Fruit fly (Drosophila melanogaster) whole organism, embryonic: Measurements from ENCODE around the gene CG4041.
A peak's percentile ranks its signal among the peaks of the same experiment; 100 is the strongest.

Source experiments
- Adf1 ChIP-seq: fragments of 200-800 bp; sonication (Bioruptor generic); IDR thresholded peaks from 2 replicates; pipeline ENCODE4 v1.3.6; 2022; ENCODE audit warnings: missing biosample characterization, missing genetic modification characterization
- B-H1 ChIP-seq: fragments of 200-800 bp; sonication (Bioruptor generic); IDR thresholded peaks from 3 replicates; pipeline ENCODE4 v1.3.6; 2022; ENCODE audit warnings: missing biosample characterization, missing genetic modification characterization
- B-H2 ChIP-seq: fragments of 200-800 bp; sonication (Bioruptor generic); optimal IDR thresholded peaks from 2 replicates; lab custom pipeline; 2018; ENCODE audit warnings: missing biosample characterization, mild to moderate bottlenecking, missing genetic modification characterization
- CG10321 ChIP-seq: fragments of 200-800 bp; sonication (Bioruptor generic); IDR thresholded peaks from 2 replicates; pipeline ENCODE4 v1.3.6; 2022; ENCODE audit warnings: missing biosample characterization, missing genetic modification characterization
- CG11398 ChIP-seq: fragments of 200-800 bp; sonication (Bioruptor generic); optimal IDR thresholded peaks from 2 replicates; lab custom pipeline; 2016; ENCODE audit warnings: missing biosample characterization, missing genetic modification characterization
- CG11504 ChIP-seq: fragments of 200-800 bp; sonication (Bioruptor generic); optimal IDR thresholded peaks from 3 replicates; lab custom pipeline; 2019; ENCODE audit warnings: missing biosample characterization, mild to moderate bottlenecking, missing genetic modification characterization, moderate library complexity
- CG12942 ChIP-seq: fragments of 200-800 bp; sonication (Bioruptor generic); optimal IDR thresholded peaks from 3 replicates; lab custom pipeline; 2016; ENCODE audit warnings: missing biosample characterization, missing genetic modification characterization
- CG13424 ChIP-seq: fragments of 200-800 bp; sonication (Bioruptor generic); optimal IDR thresholded peaks from 2 replicates; lab custom pipeline; 2019; ENCODE audit warnings: missing biosample characterization, mild to moderate bottlenecking, missing genetic modification characterization, moderate library complexity
- CG15601 ChIP-seq: fragments of 200-800 bp; sonication (Bioruptor generic); optimal IDR thresholded peaks from 3 replicates; lab custom pipeline; 2019; ENCODE audit warnings: missing biosample characterization, mild to moderate bottlenecking, missing genetic modification characterization, moderate library complexity
- CG1647 ChIP-seq: fragments of 200-800 bp; sonication (Bioruptor generic); optimal IDR thresholded peaks from 3 replicates; lab custom pipeline; 2016; ENCODE audit warnings: missing biosample characterization, missing genetic modification characterization
- CG17912 ChIP-seq: fragments of 200-800 bp; sonication (Bioruptor generic); optimal IDR thresholded peaks from 2 replicates; lab custom pipeline; 2018; ENCODE audit warnings: missing biosample characterization, mild to moderate bottlenecking, missing genetic modification characterization
- CG18764 ChIP-seq: fragments of 200-800 bp; sonication (Bioruptor generic); optimal IDR thresholded peaks from 3 replicates; lab custom pipeline; 2016; ENCODE audit warnings: missing biosample characterization, missing genetic modification characterization
- CG3847 ChIP-seq: fragments of 200-800 bp; sonication (Bioruptor generic); IDR thresholded peaks from 2 replicates; pipeline ENCODE4 v1.3.6; 2022; ENCODE audit warnings: missing biosample characterization, missing genetic modification characterization
- CG4282 ChIP-seq: fragments of 200-800 bp; sonication (Bioruptor generic); optimal IDR thresholded peaks from 2 replicates; lab custom pipeline; 2016; ENCODE audit warnings: missing biosample characterization, missing genetic modification characterization
- CG5245 ChIP-seq: fragments of 200-800 bp; sonication (Bioruptor generic); optimal IDR thresholded peaks from 3 replicates; lab custom pipeline; 2016; ENCODE audit warnings: missing biosample characterization, missing genetic modification characterization
- CG6654 ChIP-seq: fragments of 200-800 bp; sonication (Bioruptor generic); optimal IDR thresholded peaks from 2 replicates; lab custom pipeline; 2017; ENCODE audit warnings: missing biosample characterization, mild to moderate bottlenecking, missing genetic modification characterization
- CG6765 ChIP-seq: fragments of 200-800 bp; sonication (Bioruptor generic); optimal IDR thresholded peaks from 3 replicates; lab custom pipeline; 2017; ENCODE audit warnings: missing biosample characterization, mild to moderate bottlenecking, missing genetic modification characterization
- CG6791 ChIP-seq: fragments of 200-800 bp; sonication (Bioruptor generic); IDR thresholded peaks from 3 replicates; pipeline ENCODE4 v1.3.6; 2022; ENCODE audit warnings: missing biosample characterization, missing genetic modification characterization; ENCODE audit not compliant: partially characterized antibody
- CG7928 ChIP-seq: fragments of 200-800 bp; sonication (Bioruptor generic); optimal IDR thresholded peaks from 2 replicates; lab custom pipeline; 2017; ENCODE audit warnings: missing biosample characterization, mild to moderate bottlenecking, missing genetic modification characterization
- CG7987 ChIP-seq: fragments of 200-800 bp; sonication (Bioruptor generic); optimal IDR thresholded peaks from 2 replicates; lab custom pipeline; 2018; ENCODE audit warnings: missing biosample characterization, mild to moderate bottlenecking, missing genetic modification characterization, moderate library complexity
- CG8924 ChIP-seq: fragments of 200-800 bp; optimal IDR thresholded peaks from 3 replicates; lab custom pipeline; 2019; ENCODE audit warnings: missing biosample characterization, mild to moderate bottlenecking, missing genetic modification characterization, moderate library complexity
- HLH3B ChIP-seq: fragments of 200-800 bp; sonication (Bioruptor generic); IDR thresholded peaks from 2 replicates; pipeline ENCODE4 v1.3.6; 2022; ENCODE audit warnings: missing biosample characterization, missing genetic modification characterization
- Hr39 ChIP-seq: fragments of >200 bp; optimal IDR thresholded peaks from 2 replicates; lab custom pipeline; 2017
- Sry-β ChIP-seq: fragments of 200-800 bp; sonication (Bioruptor generic); optimal IDR thresholded peaks from 2 replicates; lab custom pipeline; 2018; ENCODE audit warnings: missing biosample characterization, mild to moderate bottlenecking, missing genetic modification characterization, moderate library complexity
- Stat92E ChIP-seq, 3 experiments: fragments of >200 bp in 2 of 3; fragments of 200-800 bp in 1 of 3; sonication (Bioruptor generic) in 1 of 3; optimal IDR thresholded peaks; 2 replicates each; lab custom pipeline; 2017 to 2019; ENCODE audit warnings: missing biosample characterization in 3 of 3, missing genetic modification characterization in 3 of 3, mild to moderate bottlenecking in 1 of 3, moderate library complexity in 1 of 3
- Xbp1 ChIP-seq: fragments of 200-800 bp; sonication (Bioruptor generic); optimal IDR thresholded peaks from 3 replicates; lab custom pipeline; 2016; ENCODE audit warnings: missing biosample characterization, mild to moderate bottlenecking, missing genetic modification characterization
- bigmax ChIP-seq: fragments of 200-800 bp; sonication (Bioruptor generic); optimal IDR thresholded peaks from 2 replicates; lab custom pipeline; 2018; ENCODE audit warnings: missing biosample characterization, mild to moderate bottlenecking, missing genetic modification characterization
- btn ChIP-seq: fragments of 200-800 bp; sonication (Bioruptor generic); optimal IDR thresholded peaks from 2 replicates; lab custom pipeline; 2016; ENCODE audit warnings: missing biosample characterization, missing genetic modification characterization
- cwo ChIP-seq: fragments of 200-800 bp; sonication (Bioruptor generic); optimal IDR thresholded peaks from 3 replicates; lab custom pipeline; 2017; ENCODE audit warnings: missing biosample characterization, missing genetic modification characterization, mild to moderate bottlenecking, moderate library complexity, missing genetic modification reagents
- dysf ChIP-seq: fragments of 200-800 bp; sonication (Bioruptor generic); IDR thresholded peaks from 3 replicates; pipeline ENCODE4 v1.3.6; 2022; ENCODE audit warnings: missing biosample characterization, missing genetic modification characterization
- emc ChIP-seq: fragments of 200-800 bp; sonication (Bioruptor generic); optimal IDR thresholded peaks from 2 replicates; lab custom pipeline; 2016; ENCODE audit warnings: missing biosample characterization, missing genetic modification characterization
- jing ChIP-seq: fragments of 200-800 bp; sonication (Bioruptor generic); optimal IDR thresholded peaks from 2 replicates; lab custom pipeline; 2018; ENCODE audit warnings: missing biosample characterization, mild to moderate bottlenecking, missing genetic modification characterization
- lbe ChIP-seq: fragments of 200-800 bp; sonication (Bioruptor generic); optimal IDR thresholded peaks from 2 replicates; lab custom pipeline; 2016; ENCODE audit warnings: missing biosample characterization, mild to moderate bottlenecking, missing genetic modification characterization
- mam ChIP-seq: fragments of 200-800 bp; sonication (Bioruptor generic); optimal IDR thresholded peaks from 3 replicates; lab custom pipeline; 2016; ENCODE audit warnings: missing biosample characterization, missing genetic modification characterization
- nom ChIP-seq: fragments of 200-800 bp; sonication (Bioruptor generic); optimal IDR thresholded peaks from 2 replicates; lab custom pipeline; 2017; ENCODE audit warnings: missing biosample characterization, missing genetic modification characterization, mild to moderate bottlenecking, moderate library complexity, missing genetic modification reagents
- prd ChIP-seq, 3 experiments: fragments of >200 bp in 2 of 3; fragments of 200-800 bp in 1 of 3; sonication (Bioruptor generic) in 1 of 3; optimal IDR thresholded peaks in 2 of 3; IDR thresholded peaks in 1 of 3; 2 replicates in 2 of 3; 3 replicates in 1 of 3; pipeline versions ENCODE4 v1.3.6 to Lab custom; 2017 to 2022; ENCODE audit warnings: missing biosample characterization in 1 of 3, missing genetic modification characterization in 1 of 3
- psq ChIP-seq: fragments of 200-800 bp; sonication (Bioruptor generic); optimal IDR thresholded peaks from 2 replicates; lab custom pipeline; 2017; ENCODE audit warnings: missing biosample characterization, missing genetic modification characterization
- sima ChIP-seq: fragments of 200-800 bp; sonication (Bioruptor generic); optimal IDR thresholded peaks from 2 replicates; lab custom pipeline; 2016; ENCODE audit warnings: missing biosample characterization, missing genetic modification characterization
- tap ChIP-seq: fragments of 200-800 bp; optimal IDR thresholded peaks from 3 replicates; lab custom pipeline; 2019; ENCODE audit warnings: missing biosample characterization, mild to moderate bottlenecking, missing genetic modification characterization, moderate library complexity
- tgo ChIP-seq: fragments of 200-800 bp; sonication (Bioruptor generic); IDR thresholded peaks from 3 replicates; pipeline ENCODE4 v1.3.6; 2022; ENCODE audit warnings: missing biosample characterization, missing genetic modification characterization
- twi ChIP-seq: fragments of 200-800 bp; optimal IDR thresholded peaks from 2 replicates; lab custom pipeline; 2019; ENCODE audit warnings: missing biosample characterization, mild to moderate bottlenecking, missing genetic modification characterization, moderate library complexity
- tx ChIP-seq: fragments of 200-800 bp; sonication (Bioruptor generic); optimal IDR thresholded peaks from 2 replicates; lab custom pipeline; 2016; ENCODE audit warnings: missing biosample characterization, missing genetic modification characterization
- vnd ChIP-seq: fragments of 200-800 bp; sonication (Bioruptor generic); IDR thresholded peaks from 3 replicates; pipeline ENCODE4 v1.3.6; 2022; ENCODE audit warnings: missing biosample characterization, missing genetic modification characterization; ENCODE audit not compliant: partially characterized antibody
- zen ChIP-seq: fragments of 200-800 bp; sonication (Bioruptor generic); optimal IDR thresholded peaks from 3 replicates; lab custom pipeline; 2018; ENCODE audit warnings: missing biosample characterization, mild to moderate bottlenecking, missing genetic modification characterization, moderate library complexity
- zfh1 ChIP-seq: fragments of 200-800 bp; sonication (Bioruptor generic); IDR thresholded peaks from 3 replicates; pipeline ENCODE4 v1.3.6; 2022; ENCODE audit warnings: missing biosample characterization, missing genetic modification characterization

Gene CG4041

DNA sequence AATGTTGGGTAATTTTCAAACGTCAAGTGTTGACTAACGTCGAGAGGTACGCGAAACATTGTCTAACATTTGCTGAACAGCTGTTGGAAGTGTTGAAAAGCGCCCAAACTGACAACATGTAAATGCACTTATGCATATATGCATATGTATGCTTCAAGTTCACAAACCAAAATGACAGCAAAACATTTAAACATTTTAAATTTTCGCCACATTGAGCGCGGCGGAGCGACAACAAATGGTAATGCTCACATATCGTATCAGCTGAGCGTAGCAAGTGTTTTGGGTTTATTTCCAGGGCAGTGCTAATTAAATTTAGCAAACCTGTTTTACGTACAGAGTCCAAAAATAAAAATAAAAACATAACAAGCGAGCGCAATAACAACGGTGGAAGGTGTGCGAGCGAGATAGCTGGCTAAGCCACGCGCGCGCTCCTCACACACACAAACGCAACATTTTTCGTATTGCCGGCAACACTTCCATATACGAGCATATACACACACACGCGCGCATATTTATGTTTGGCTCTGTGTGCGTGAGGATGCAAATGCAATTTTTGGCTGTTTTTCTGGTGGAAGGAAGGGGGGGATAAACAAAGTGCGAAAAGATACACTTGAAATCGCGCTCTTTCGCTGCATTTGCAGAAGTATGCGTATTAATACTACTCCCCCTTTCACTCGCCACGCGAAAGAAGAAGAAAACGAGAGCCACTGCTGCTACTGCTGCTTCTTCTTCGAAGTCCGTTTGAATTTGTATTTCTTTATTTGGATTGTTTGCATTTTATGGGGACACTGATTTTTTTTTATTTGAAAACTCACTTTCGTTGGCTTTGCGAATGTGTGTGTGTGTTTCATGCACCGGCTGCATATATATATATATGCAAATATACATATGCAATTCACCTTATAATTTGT lies 12.1 kb upstream of the CG4041 start (continued):
- TF ChIP-seq CG8924 (peak; percentile 42), lbe (GFP tag; lab: Kevin White, UChicago) (peak; percentile 68), CG11398 (peak; percentile 46)

DNA sequence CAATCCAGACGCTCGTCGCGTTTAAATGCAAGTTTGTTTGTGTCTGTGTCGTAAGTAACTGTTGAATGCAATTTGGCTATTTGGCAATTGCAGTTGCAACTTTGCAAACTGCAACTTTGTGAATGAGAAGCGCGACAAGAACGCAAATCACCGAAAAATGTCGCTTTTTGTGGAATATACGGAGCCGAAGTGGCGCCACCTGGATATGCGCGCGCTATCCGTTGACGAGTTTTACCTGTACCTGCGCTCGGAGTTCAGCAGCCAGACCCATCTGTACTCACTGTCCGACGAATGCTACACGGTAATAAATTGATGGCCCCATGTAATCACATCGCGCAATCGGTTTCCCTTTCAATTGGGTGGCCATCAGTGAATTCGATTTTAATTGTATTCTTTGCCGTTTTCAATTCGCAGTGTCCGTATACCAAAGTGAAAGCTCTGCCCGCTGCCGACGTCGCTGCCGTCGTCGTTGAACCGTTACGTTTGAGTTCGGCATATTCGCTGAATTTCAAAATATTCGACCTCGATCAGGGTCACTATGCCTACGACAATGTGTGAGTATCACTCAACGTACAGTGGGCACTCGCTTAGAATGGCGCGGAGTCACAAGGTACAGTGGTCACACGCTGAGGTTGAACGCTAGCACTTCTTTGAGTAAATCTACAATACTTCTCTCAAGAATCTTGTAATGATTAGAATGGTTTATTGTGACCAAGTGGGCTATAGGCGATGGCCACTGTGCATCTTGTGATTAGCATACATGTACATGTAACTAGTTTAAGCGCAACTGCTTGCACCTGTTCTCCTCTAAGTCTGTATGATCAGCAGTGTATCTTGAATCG lies 1.0 kb upstream of the CG4041 start:
- peak; percentile 85 for TF ChIP-seq CG11504 (tag; lab: Kevin White, UChicago)
- TF ChIP-seq tgo (GFP tag; lab: Robert Waterston, UW), result peak; percentile 87
- peak; percentile 87 for TF ChIP-seq mam (GFP tag; lab: Kevin White, UChicago)
- no peak for TF ChIP-seq Sry-β (GFP tag; lab: Kevin White, UChicago)
- TF ChIP-seq sima (GFP tag; lab: Kevin White, UChicago), result peak; percentile 17
- peak; percentile 82 for TF ChIP-seq zfh1 (GFP tag; lab: Robert Waterston, UW)
- TF ChIP-seq nom (GFP tag; lab: Kevin White, UChicago), result peak; percentile 8
- no peak for TF ChIP-seq vnd (GFP tag; lab: Robert Waterston, UW)
- TF ChIP-seq CG18764 (GFP tag; lab: Kevin White, UChicago), result peak; percentile 55
- peak; percentile 44 for TF ChIP-seq CG6654
- peak; percentile 80 for TF ChIP-seq jing (GFP tag; lab: Kevin White, UChicago)
- TF ChIP-seq cwo, result peak; percentile 65
- peak; percentile 95 for TF ChIP-seq dysf (GFP tag; lab: Robert Waterston, UW)
- TF ChIP-seq twi (tag; lab: Kevin White, UChicago), result peak; percentile 33
- peak; percentile 83 for TF ChIP-seq CG12942 (GFP tag; lab: Kevin White, UChicago)
- no peak for TF ChIP-seq CG6765 (GFP tag; lab: Kevin White, UChicago)
- TF ChIP-seq Stat92E (GFP tag; optimal IDR thresholded peaks at IDR 0.05; lab: Kevin White, UChicago), result no peak
- TF ChIP-seq Adf1, result peak; percentile 71
- TF ChIP-seq tx (GFP tag; lab: Kevin White, UChicago), result peak; percentile 74
- peak; percentile 61 for TF ChIP-seq CG10321 (GFP tag; lab: Robert Waterston, UW)
- TF ChIP-seq CG15601, result peak; percentile 29
- TF ChIP-seq B-H2, result no peak
- TF ChIP-seq tap, result peak; percentile 69
- peak; percentile 87 for TF ChIP-seq CG3847 (GFP tag; lab: Robert Waterston, UW)
- no peak for TF ChIP-seq bigmax (GFP tag; lab: Kevin White, UChicago)
- TF ChIP-seq CG1647 (GFP tag; lab: Kevin White, UChicago), result peak; percentile 74
- TF ChIP-seq zen (tag; lab: Kevin White, UChicago), result peak; percentile 51
- TF ChIP-seq CG7987 (GFP tag; lab: Kevin White, UChicago), result peak; percentile 63
- TF ChIP-seq HLH3B, result peak; percentile 87
- peak; percentile 71 for TF ChIP-seq CG5245
- TF ChIP-seq CG17912 (GFP tag; lab: Kevin White, UChicago), result no peak
- peak; percentile 55 for TF ChIP-seq btn (GFP tag; lab: Kevin White, UChicago)
- no peak for TF ChIP-seq CG6791 (GFP tag; lab: Robert Waterston, UW)
- TF ChIP-seq psq (GFP tag; lab: Kevin White, UChicago), result peak; percentile 40
- peak; percentile 79 for TF ChIP-seq CG13424 (tag; lab: Kevin White, UChicago)
- TF ChIP-seq Hr39 (lab: Kevin White, UChicago), result no peak
- TF ChIP-seq B-H1, result peak; percentile 80
- peak; percentile 12 for TF ChIP-seq CG7928 (GFP tag; lab: Kevin White, UChicago)
- no peak for TF ChIP-seq prd (optimal IDR thresholded peaks at IDR 0.05; lab: Kevin White, UChicago)
- TF ChIP-seq prd (GFP tag; IDR thresholded peaks at IDR 0.05; lab: Robert Waterston, UW), result peak; percentile 91
- TF ChIP-seq CG4282 (GFP tag; lab: Kevin White, UChicago), result peak; percentile 66
- peak; percentile 71 for TF ChIP-seq emc (GFP tag; lab: Kevin White, UChicago)
- peak; percentile 88 for TF ChIP-seq Xbp1 (GFP tag; lab: Kevin White, UChicago)
